Worm (Caenorhabditis elegans) whole organism, L4/young adult: ENCODE data around the gene C29F9.12.
"Not testable (repeated sequence)": the region's sequence is repeated elsewhere in the genome, so short reads cannot be mapped to it uniquely, and the experiment has no call there.

Source experiments
- W03F9.2 ChIP-seq: fragments of 150-350 bp; optimal IDR thresholded peaks from 2 replicates; lab custom pipeline; 2014; ENCODE audit warnings: missing biosample characterization, missing genetic modification characterization
- dao-5 ChIP-seq: sonication (generic microtip); optimal IDR thresholded peaks from 2 replicates; lab custom pipeline; 2016; ENCODE audit warnings: missing genotype, missing genetic modification characterization, moderate library complexity, missing compliant biosample characterization
- him-1 ChIP-seq: sonication (generic microtip); optimal IDR thresholded peaks from 2 replicates; lab custom pipeline; 2016; ENCODE audit warnings: missing genotype, missing genetic modification reagents, missing genetic modification characterization, missing compliant biosample characterization

The C29F9.12 gene

ce11 chrIII:145078-145477 is 23.2 kb upstream of the C29F9.12 start, which contains the start of the genes T17A3.12 and fbxb-83:
TSS of gene T17A3.12 (minus strand) at chrIII:145178.
TSS of gene fbxb-83 (minus strand) at chrIII:145211.
- TF ChIP-seq W03F9.2 (tag; lab: Kevin White, UChicago) (no peak), him-1 (tag; lab: Kevin White, UChicago) (no peak), dao-5 (tag; lab: Kevin White, UChicago) (no peak)

DNA sequence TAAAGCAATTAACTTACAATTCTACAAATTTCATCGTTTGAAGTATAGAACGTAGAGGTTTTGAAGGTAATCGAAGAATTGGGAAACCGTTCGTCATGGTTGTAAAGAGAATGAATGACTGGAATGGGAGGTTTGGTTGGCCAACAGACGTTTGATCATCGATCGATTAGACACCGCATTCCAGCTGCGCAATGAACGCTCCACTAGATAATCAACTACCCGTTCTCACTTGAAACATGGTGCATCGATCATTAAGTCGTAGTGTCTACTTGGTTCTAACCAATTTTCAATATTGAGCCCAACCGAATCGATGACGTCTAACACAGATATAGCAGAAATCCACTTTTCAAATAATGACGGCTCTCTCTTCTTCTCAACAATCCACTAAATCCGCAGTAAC is 21.3 kb upstream of the C29F9.12 start, which contains the start of gene fbxb-82:
fbxb-82 (minus strand) TSS at position 101 of the 400 bp plus-strand sequence.
- TF ChIP-seq W03F9.2 (tag; lab: Kevin White, UChicago) (no peak), dao-5 (tag; lab: Kevin White, UChicago) (no peak), him-1 (tag; lab: Kevin White, UChicago) (no peak)

DNA sequence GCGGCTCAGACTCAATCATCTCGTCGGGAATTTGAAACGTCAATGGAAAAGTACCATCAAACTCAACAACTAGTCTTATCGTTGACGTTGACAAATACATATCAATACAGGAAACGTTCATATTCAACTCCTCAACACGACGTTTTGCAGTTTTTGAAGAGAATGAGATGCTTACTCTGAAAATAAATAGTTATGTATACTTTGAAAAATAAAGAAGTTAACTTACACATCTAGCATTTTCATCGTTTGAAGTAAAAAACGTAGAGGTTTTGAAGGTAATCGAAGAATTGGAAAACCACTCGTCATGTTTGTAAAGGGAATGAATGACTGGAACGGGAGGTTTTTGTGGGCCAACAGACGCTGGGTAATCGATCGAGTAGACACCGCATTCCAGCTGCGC is 19.1 kb upstream of the C29F9.12 start, which contains the start of gene fbxb-81:
fbxb-81 (minus strand) TSS at position 314 of the 400 bp plus-strand sequence.
- TF ChIP-seq him-1 (tag; lab: Kevin White, UChicago) (no peak), W03F9.2 (tag; lab: Kevin White, UChicago) (no peak), dao-5 (tag; lab: Kevin White, UChicago) (no peak)

DNA sequence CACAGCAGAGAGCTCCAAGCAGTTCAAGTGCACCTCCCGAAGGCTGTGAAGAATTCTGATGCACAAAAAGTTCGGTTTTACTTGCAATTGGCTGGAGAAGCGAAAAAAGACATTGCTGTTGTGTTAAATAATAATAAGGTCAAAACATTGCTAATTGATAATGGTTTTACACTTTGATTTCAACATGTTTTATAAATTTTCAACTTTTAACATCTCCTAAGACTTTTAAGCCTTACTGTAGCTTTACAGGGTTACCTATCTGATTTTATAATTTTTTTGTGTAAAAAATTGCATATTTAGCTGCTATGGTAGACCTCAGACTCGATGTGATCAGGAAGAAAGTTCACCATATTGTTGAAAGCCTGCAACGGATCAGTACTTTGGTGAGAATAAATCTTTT is 12.4 kb upstream of the C29F9.12 start, which contains the start of gene pals-25:
pals-25 (plus strand) TSS at position 301 of the 400 bp plus-strand sequence.
- TF ChIP-seq W03F9.2 (tag; lab: Kevin White, UChicago) (no peak), him-1 (tag; lab: Kevin White, UChicago) (no peak), dao-5 (tag; lab: Kevin White, UChicago) (no peak)

DNA sequence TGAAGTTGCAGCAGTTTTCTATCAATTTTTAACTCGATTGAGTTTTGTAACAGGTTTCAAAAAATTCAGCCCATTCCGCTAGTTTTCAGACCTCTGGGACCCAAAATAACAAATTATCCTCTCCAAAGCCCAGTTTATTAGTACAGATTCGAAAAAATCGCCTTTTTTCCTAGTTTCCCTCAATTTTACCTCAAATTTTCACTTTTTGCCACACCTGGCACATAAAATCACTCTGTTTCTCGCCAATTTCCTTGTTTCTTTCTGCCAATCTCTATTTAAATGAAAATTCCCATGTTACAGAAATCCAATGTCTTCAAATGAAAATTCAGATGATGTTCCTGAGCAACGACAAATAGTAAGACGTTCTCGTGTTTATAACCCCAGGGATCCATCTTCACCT is 10.3 kb upstream of the C29F9.12 start, which contains the start of gene pals-22:
pals-22 (plus strand) TSS at position 301 of the 400 bp plus-strand sequence.
- TF ChIP-seq dao-5 (tag; lab: Kevin White, UChicago) (no peak), W03F9.2 (tag; lab: Kevin White, UChicago) (no peak)

DNA sequence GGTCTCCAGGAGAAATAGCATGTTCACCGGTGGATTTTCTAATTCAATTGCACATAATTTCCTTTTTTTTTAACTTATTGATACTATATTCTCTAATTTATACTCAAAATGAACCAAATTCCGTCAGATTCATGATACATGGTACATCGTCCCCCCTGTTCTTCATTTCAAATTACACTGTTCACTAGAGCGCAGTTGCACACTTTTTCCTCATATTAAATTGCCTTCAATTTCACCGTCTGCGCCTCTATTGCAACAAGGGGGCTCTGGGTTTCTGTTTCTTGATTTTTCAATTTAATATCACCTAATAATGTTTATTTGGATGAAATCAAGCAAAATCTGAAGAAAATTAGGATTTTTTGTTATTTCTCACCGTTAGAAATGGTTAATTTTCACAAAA is 9.8 kb upstream of the C29F9.12 start:
- TF ChIP-seq W03F9.2 (tag; lab: Kevin White, UChicago) (no peak), dao-5 (tag; lab: Kevin White, UChicago) (no peak), him-1 (tag; lab: Kevin White, UChicago) (no peak)

DNA sequence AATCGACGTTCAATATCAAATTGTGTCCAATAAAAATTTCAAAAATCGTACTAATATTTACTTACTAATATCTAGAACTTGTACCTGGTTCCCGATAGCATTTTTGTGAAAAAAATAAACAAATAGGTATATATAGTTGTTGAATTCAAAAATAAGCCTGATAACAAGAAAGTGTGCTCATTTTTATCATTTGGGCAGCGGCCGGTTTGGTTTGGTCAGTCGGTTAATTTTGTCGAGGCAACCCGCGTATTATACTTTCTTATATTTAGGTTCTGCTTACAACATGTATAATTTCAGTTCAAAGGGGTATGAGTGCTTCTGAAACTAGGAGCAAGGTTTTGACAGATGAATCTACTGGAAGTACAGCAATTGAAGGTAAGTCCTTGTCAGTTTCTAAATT is 8.8 kb upstream of the C29F9.12 start, which contains the start of the genes nhr-280 and C29F9.2:
nhr-280 (minus strand) TSS at position 101 of the 400 bp plus-strand sequence.
C29F9.2 (plus strand) TSS at position 298 of the 400 bp plus-strand sequence.
- TF ChIP-seq W03F9.2 (tag; lab: Kevin White, UChicago) (no peak), him-1 (tag; lab: Kevin White, UChicago) (no peak), dao-5 (tag; lab: Kevin White, UChicago) (no peak)

DNA sequence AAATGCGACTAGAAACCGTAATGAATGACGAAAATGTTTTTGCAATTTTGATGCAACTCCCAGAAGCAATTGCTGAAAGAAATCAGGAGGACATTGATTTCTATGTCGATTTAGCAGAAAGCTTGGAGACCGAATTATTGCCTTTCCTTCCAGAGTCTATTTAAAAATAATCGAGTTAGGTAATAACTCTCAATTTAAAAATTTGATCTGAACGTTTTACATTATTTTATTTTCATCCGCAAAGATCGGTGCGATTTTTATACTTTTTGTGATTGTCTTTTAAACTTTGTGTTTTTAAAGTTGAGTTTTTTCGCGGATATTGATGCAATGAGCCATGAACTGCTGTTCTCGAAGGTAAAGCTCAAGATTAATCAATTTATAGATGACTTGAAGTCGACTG is 2.6 kb upstream of the C29F9.12 start, which contains the start of gene pals-23:
pals-23 (plus strand) TSS at position 301 of the 400 bp plus-strand sequence.
- TF ChIP-seq him-1 (tag; lab: Kevin White, UChicago) (no peak), W03F9.2 (tag; lab: Kevin White, UChicago) (no peak)

ce11 chrIII:120199-120598 is 1.6 kb downstream of the C29F9.12 start, which contains the start of gene pals-24:
TSS of gene pals-24 (plus strand) at chrIII:120435.
- no peak for TF ChIP-seq W03F9.2 (tag; lab: Kevin White, UChicago)
- TF ChIP-seq dao-5 (tag; lab: Kevin White, UChicago), result no peak
- TF ChIP-seq him-1 (tag; lab: Kevin White, UChicago), result no peak

ce11 chrIII:117857-118256 is 4.0 kb downstream of the C29F9.12 start:
- TF ChIP-seq him-1 (tag; lab: Kevin White, UChicago), result no peak
- no peak for TF ChIP-seq dao-5 (tag; lab: Kevin White, UChicago)
- no peak for TF ChIP-seq W03F9.2 (tag; lab: Kevin White, UChicago)

ce11 chrIII:117210-117609 is 4.6 kb downstream of the C29F9.12 start, which contains the start of gene C29F9.5:
TSS of gene C29F9.5 (plus strand) at chrIII:117510.
- TF ChIP-seq him-1 (tag; lab: Kevin White, UChicago) (no peak), dao-5 (tag; lab: Kevin White, UChicago) (no peak), W03F9.2 (tag; lab: Kevin White, UChicago) (no peak)

DNA sequence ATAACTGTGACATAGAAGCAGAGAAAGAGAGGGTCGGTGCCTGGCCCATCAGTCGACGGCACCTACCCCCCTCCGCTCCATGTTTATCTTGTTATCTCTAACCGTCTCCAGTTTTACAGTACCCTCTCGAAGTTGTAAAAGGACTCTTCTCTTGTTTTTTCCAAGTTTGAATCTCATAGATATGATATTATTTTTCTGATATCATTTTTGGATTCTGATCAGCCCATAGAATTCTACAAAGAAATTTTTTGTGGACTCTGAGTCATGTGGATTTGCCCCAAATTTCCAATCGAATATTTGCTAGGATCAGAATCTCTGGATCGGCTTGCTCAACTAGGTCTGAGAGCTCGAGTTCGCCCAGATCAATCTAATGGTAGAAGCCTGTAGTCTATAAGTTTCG is 7.2 kb downstream of the C29F9.12 start, which contains the start of gene C29F9.6:
C29F9.6 (plus strand) TSS at position 301 of the 400 bp plus-strand sequence.
- TF ChIP-seq him-1 (tag; lab: Kevin White, UChicago) (no peak), dao-5 (tag; lab: Kevin White, UChicago) (no peak), W03F9.2 (tag; lab: Kevin White, UChicago) (no peak)

DNA sequence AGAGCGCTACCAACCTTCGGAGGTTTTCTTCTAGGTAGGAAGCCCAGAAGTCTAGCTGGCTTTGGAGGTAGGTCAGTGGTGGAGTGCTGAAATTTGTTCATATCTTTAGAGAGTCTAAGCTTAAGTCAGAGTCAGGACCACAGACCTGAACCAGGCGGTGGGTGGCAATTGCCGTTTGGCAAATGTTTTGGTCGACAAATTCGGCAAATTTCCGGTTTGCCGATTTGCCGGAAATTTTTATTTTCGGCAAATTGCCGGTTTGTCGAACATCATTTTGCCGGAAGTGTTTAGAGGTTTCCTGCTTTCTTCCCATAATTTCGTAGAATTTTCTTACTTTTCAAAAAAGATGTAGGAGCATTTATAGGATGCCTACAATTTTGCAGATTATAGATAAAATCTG is 23.0 kb downstream of the C29F9.12 start, which contains the start of gene C29F9.9:
C29F9.9 (minus strand) TSS at position 101 of the 400 bp plus-strand sequence.
- not testable (repeated sequence) for TF ChIP-seq dao-5, him-1, W03F9.2 (tag; lab: Kevin White, UChicago)
